Worm (Caenorhabditis elegans) whole organism, late embryonic: Measurements from ENCODE around the gene lat-1.

Experiments
- ama-1 ChIP-seq: fragments of 150-350 bp; optimal IDR thresholded peaks from 2 replicates; lab custom pipeline; 2014
- ceh-14 ChIP-seq: sonication (generic microtip); optimal IDR thresholded peaks from 2 replicates; lab custom pipeline; 2016; ENCODE audit warnings: missing genotype, missing genetic modification characterization, missing compliant biosample characterization
- ceh-19 ChIP-seq: fragments of 200-800 bp; sonication (Bioruptor generic); optimal IDR thresholded peaks from 2 replicates; lab custom pipeline; 2018; ENCODE audit warnings: mild to moderate bottlenecking, missing genetic modification characterization, missing compliant biosample characterization
- ceh-22 ChIP-seq: sonication (generic microtip); optimal IDR thresholded peaks from 2 replicates; lab custom pipeline; 2017; ENCODE audit warnings: missing biosample characterization, missing genetic modification characterization
- ceh-30 ChIP-seq: fragments of 150-350 bp; optimal IDR thresholded peaks from 2 replicates; lab custom pipeline; 2014; ENCODE audit warnings: missing biosample characterization, missing genetic modification characterization
- ceh-34 ChIP-seq: sonication (generic microtip); optimal IDR thresholded peaks from 2 replicates; lab custom pipeline; 2016; ENCODE audit warnings: mild to moderate bottlenecking, missing genetic modification characterization, missing compliant biosample characterization
- dmd-4 ChIP-seq: sonication (generic microtip); optimal IDR thresholded peaks from 2 replicates; lab custom pipeline; 2016; ENCODE audit warnings: borderline replicate concordance, missing genetic modification characterization, missing compliant biosample characterization
- elt-2 ChIP-seq: sonication (generic microtip); optimal IDR thresholded peaks from 2 replicates; lab custom pipeline; 2016; ENCODE audit warnings: missing genetic modification reagents, missing genetic modification characterization, missing compliant biosample characterization
- elt-4 ChIP-seq: sonication (generic microtip); optimal IDR thresholded peaks from 2 replicates; lab custom pipeline; 2016; ENCODE audit warnings: missing genetic modification characterization, missing compliant biosample characterization
- fax-1 ChIP-seq: sonication (generic microtip); optimal IDR thresholded peaks from 2 replicates; lab custom pipeline; 2016; ENCODE audit warnings: missing genotype, missing genetic modification characterization, missing compliant biosample characterization
- fkh-10 ChIP-seq: fragments of 150-350 bp; optimal IDR thresholded peaks from 2 replicates; lab custom pipeline; 2014; ENCODE audit warnings: missing biosample characterization, missing genetic modification reagents, missing genetic modification characterization
- gmeb-2 ChIP-seq: sonication (generic microtip); optimal IDR thresholded peaks from 2 replicates; lab custom pipeline; 2016; ENCODE audit warnings: missing genetic modification characterization, inconsistent platforms, missing compliant biosample characterization
- hlh-13 ChIP-seq: fragments of 200-800 bp; sonication (Bioruptor generic); optimal IDR thresholded peaks from 2 replicates; lab custom pipeline; 2018; ENCODE audit warnings: mild to moderate bottlenecking, missing genetic modification characterization, missing compliant biosample characterization
- hlh-15 ChIP-seq: sonication (generic microtip); optimal IDR thresholded peaks from 2 replicates; lab custom pipeline; 2016; ENCODE audit warnings: missing genetic modification characterization, missing compliant biosample characterization
- hlh-30 ChIP-seq: sonication (generic microtip); optimal IDR thresholded peaks from 2 replicates; lab custom pipeline; 2017; ENCODE audit warnings: antibody characterized with exemption, missing genetic modification characterization, missing compliant biosample characterization; ENCODE audit not compliant: insufficient read depth
- hlh-8 ChIP-seq: sonication (generic microtip); optimal IDR thresholded peaks from 2 replicates; lab custom pipeline; 2016; ENCODE audit warnings: missing genotype, missing genetic modification characterization, missing compliant biosample characterization
- lim-6 ChIP-seq: sonication (generic microtip); optimal IDR thresholded peaks from 2 replicates; lab custom pipeline; 2016; ENCODE audit warnings: missing genetic modification characterization, missing compliant biosample characterization
- lin-11 ChIP-seq: fragments of 200-800 bp; sonication (Bioruptor generic); optimal IDR thresholded peaks from 2 replicates; lab custom pipeline; 2018; ENCODE audit warnings: mild to moderate bottlenecking, missing genetic modification characterization, missing compliant biosample characterization
- madf-2 ChIP-seq: sonication (generic microtip); optimal IDR thresholded peaks from 2 replicates; lab custom pipeline; 2017; ENCODE audit warnings: missing genetic modification characterization, missing compliant biosample characterization
- mec-3 ChIP-seq: sonication (generic microtip); optimal IDR thresholded peaks from 2 replicates; lab custom pipeline; 2016; ENCODE audit warnings: borderline replicate concordance, missing genetic modification characterization, missing compliant biosample characterization
- nhr-11 ChIP-seq: fragments of 150-350 bp; optimal IDR thresholded peaks from 2 replicates; lab custom pipeline; 2014; ENCODE audit warnings: missing biosample characterization, missing genetic modification characterization
- pag-3 ChIP-seq: sonication (generic microtip); optimal IDR thresholded peaks from 2 replicates; lab custom pipeline; 2016; ENCODE audit warnings: missing compliant biosample characterization, missing genetic modification characterization, borderline replicate concordance
- pat-9 ChIP-seq: fragments of 200-800 bp; sonication (Bioruptor generic); optimal IDR thresholded peaks from 2 replicates; lab custom pipeline; 2018; ENCODE audit warnings: mild to moderate bottlenecking, missing genetic modification characterization, moderate library complexity, missing compliant biosample characterization
- pax-1 ChIP-seq: fragments of 150-350 bp; optimal IDR thresholded peaks from 2 replicates; lab custom pipeline; 2014; ENCODE audit warnings: missing biosample characterization, missing genetic modification characterization
- pha-2 ChIP-seq: sonication (generic microtip); optimal IDR thresholded peaks from 2 replicates; lab custom pipeline; 2017; ENCODE audit warnings: mild to moderate bottlenecking, missing genetic modification characterization, missing compliant biosample characterization
- pqm-1 ChIP-seq: sonication (generic microtip); optimal IDR thresholded peaks from 2 replicates; lab custom pipeline; 2016; ENCODE audit warnings: missing genetic modification characterization, missing compliant biosample characterization
- ref-2 ChIP-seq: sonication (generic microtip); optimal IDR thresholded peaks from 2 replicates; lab custom pipeline; 2016; ENCODE audit warnings: missing genetic modification characterization, missing compliant biosample characterization
- rnt-1 ChIP-seq: sonication (generic microtip); optimal IDR thresholded peaks from 2 replicates; lab custom pipeline; 2016; ENCODE audit warnings: missing genetic modification characterization, missing compliant biosample characterization
- sox-2 ChIP-seq: fragments of 200-800 bp; sonication (Bioruptor generic); IDR thresholded peaks from 2 replicates; pipeline ENCODE4 v1.3.6; 2022; ENCODE audit warnings: missing genetic modification reagents, missing genetic modification characterization, missing compliant biosample characterization
- sox-4 ChIP-seq: sonication (generic microtip); optimal IDR thresholded peaks from 2 replicates; lab custom pipeline; 2017; ENCODE audit warnings: mild to moderate bottlenecking, missing genetic modification characterization, inconsistent platforms, missing compliant biosample characterization
- syd-9 ChIP-seq: sonication (generic microtip); optimal IDR thresholded peaks from 2 replicates; lab custom pipeline; 2016; ENCODE audit warnings: mild to moderate bottlenecking, missing genetic modification characterization, moderate library complexity, missing compliant biosample characterization
- tbx-2 ChIP-seq: sonication (generic microtip); optimal IDR thresholded peaks from 2 replicates; lab custom pipeline; 2016; ENCODE audit warnings: missing genetic modification characterization, missing compliant biosample characterization
- tbx-7 ChIP-seq: sonication (generic microtip); optimal IDR thresholded peaks from 2 replicates; lab custom pipeline; 2016; ENCODE audit warnings: missing genotype, missing genetic modification characterization, missing compliant biosample characterization
- unc-42 ChIP-seq: sonication (generic microtip); optimal IDR thresholded peaks from 2 replicates; lab custom pipeline; 2016; ENCODE audit warnings: missing genotype, missing genetic modification characterization, missing compliant biosample characterization
- unc-55 ChIP-seq: sonication (generic microtip); optimal IDR thresholded peaks from 2 replicates; lab custom pipeline; 2017; ENCODE audit warnings: missing biosample characterization, missing genetic modification reagents, missing genetic modification characterization
- unc-86 ChIP-seq: sonication (generic microtip); optimal IDR thresholded peaks from 2 replicates; lab custom pipeline; 2016; ENCODE audit warnings: missing genetic modification characterization, missing compliant biosample characterization
- ztf-16 ChIP-seq: sonication (generic microtip); optimal IDR thresholded peaks from 2 replicates; lab custom pipeline; 2017; ENCODE audit warnings: missing genetic modification characterization, missing compliant biosample characterization

lat-1 gene

DNA sequence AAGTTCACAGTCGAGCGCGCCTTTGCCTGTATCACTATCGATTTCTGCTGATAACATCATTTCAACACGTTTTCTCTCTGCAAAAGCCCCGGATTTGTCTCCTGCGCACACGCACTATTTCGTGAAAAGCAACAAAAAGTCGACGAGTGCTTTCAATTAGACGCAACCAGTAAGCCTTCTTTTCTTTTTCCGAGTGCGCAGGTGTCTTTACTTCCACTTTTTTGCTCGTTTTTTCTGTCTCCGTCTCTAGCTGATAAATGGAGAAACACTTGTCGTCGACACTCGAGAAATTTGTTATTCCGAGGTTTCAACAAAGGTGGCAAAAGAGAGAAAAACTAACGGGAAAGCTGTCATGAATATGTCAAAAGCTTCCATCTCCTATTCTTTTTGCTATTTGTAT lies 5.0 kb upstream of the lat-1 start:
- no peak for TF ChIP-seq hlh-8 (tag; lab: Kevin White, UChicago)
- TF ChIP-seq unc-86 = no peak
- no peak for TF ChIP-seq tbx-7 (tag; lab: Kevin White, UChicago)
- no peak for TF ChIP-seq ceh-22 (tag; lab: Kevin White, UChicago)
- no peak for TF ChIP-seq unc-55 (GFP tag; lab: Kevin White, UChicago)
- TF ChIP-seq lim-6 (tag; lab: Kevin White, UChicago) = no peak
- no peak for TF ChIP-seq pax-1
- TF ChIP-seq fax-1 = no peak
- TF ChIP-seq sox-4 (tag; lab: Kevin White, UChicago) = no peak
- no peak for TF ChIP-seq dmd-4 (tag; lab: Kevin White, UChicago)
- TF ChIP-seq, all 69 proteins: peak for 0

DNA sequence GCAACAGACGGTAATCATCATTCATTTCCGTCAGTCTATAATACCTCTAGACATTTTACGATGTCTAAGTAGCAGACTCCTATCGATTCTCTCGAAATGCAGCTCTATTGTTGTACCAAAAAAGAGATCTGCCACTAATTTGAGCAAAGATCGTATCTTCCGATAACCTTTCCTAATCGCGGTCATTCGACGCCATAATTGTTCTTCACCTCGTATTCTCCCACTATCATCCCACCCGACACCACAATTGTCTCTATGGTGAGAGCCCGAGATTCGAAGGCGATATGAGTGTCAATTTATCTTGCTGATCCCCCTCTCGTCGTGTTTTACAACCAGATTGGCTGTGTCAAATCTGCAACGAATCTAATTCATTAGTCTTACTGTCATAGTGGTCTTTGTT lies 1.2 kb upstream of the lat-1 start:
- TF ChIP-seq pha-2 (tag; lab: Kevin White, UChicago) (no peak), elt-4 (tag; lab: Kevin White, UChicago) (no peak), hlh-13 (GFP tag; lab: Kevin White, UChicago) (no peak), mec-3 (no peak), lin-11 (tag; lab: Kevin White, UChicago) (no peak), pat-9 (no peak), tbx-2 (tag; lab: Kevin White, UChicago) (no peak), syd-9 (no peak), fax-1 (no peak), ceh-14 (tag; lab: Kevin White, UChicago) (no peak), unc-86 (no peak), pqm-1 (no peak), hlh-15 (tag; lab: Kevin White, UChicago) (no peak), nhr-11 (no peak)

DNA sequence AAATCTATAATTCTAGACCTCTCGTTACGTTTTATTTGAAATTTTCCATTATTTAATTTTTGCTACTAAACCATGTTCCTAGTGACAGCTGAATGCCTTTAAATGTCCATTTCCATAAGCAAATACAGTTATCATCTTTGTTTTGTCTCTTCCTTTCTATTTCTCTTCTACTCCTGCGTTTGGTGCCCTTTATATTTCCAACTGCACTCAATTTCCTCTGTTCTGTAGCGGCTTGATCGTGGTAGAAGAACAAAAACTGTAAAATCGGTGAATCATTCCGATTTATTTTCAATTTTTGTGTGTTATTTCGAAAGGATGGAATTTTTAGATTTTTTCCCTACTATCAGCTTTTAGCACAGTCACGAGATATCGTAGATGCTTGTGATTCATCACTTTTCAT lies 746 bp upstream of the lat-1 start:
- TF ChIP-seq sox-2 (no peak), ceh-14 (tag; lab: Kevin White, UChicago) (no peak), ztf-16 (tag; lab: Kevin White, UChicago) (no peak), hlh-30 (tag; lab: Kevin White, UChicago) (no peak), tbx-7 (tag; lab: Kevin White, UChicago) (no peak), elt-2 (tag; lab: Kevin White, UChicago) (no peak), unc-86 (no peak), ceh-30 (tag; lab: Kevin White, UChicago) (no peak), fkh-10 (GFP tag; lab: Kevin White, UChicago) (no peak), rnt-1 (tag; lab: Kevin White, UChicago) (no peak), mec-3 (no peak)

DNA sequence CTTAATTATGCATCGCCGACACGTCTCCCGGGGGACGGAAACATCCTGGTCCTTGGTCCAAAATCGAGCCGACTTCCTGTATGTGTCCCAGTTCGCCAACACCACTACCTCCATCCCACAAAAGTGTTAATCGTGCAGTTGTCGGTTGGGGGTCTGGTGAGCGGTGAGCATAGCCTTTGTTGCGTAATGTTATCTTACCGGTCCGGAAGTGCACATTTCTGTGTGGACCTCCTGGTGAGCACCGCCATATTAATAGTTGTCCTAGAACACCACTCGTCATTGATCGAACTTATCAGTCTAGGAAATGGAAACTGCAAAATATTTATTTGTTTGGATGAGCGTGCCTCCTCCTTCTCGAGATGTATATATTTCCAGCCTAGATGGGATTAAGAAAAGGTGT lies 603 bp downstream of the lat-1 start:
- TF ChIP-seq gmeb-2 (tag; lab: Kevin White, UChicago) (no peak), madf-2 (no peak), pat-9 (no peak), hlh-15 (tag; lab: Kevin White, UChicago) (no peak), unc-42 (tag; lab: Kevin White, UChicago) (peak; percentile 0), ref-2 (tag; lab: Kevin White, UChicago) (peak; percentile 57)

DNA sequence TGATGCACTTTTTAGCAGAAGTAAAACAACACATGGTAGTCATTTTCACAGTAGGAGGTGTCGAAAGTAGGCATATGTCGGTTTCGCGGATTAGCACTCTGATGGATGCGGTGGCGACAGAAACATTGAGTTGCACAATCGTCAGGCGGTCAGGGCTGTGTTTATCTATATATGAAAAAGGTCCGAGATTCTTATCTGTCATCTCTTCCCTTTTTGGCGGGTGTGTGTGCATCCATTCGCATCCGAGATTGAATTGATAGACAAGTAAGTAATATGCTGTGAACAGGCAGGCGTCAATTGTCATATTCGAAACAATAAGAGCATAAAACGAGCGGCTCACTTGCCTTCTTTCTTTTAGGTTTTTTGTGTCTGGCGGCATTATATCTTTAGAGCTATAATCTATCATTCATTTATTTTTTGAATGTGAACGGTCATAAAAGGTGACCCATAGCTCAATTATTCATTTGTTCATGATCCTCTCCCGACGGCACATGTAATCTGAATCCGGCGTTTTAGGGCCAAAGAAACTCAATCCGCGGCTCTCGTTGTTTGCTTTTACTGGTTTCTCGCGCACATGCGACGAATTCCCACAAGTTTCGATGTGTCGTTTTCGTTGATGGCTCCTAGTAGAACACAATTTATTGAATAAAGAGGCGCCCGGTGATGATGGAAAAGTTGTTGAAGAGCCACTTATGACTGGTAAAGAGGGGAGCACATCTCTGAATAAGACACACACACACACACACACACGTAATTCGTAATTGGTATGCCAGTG lies 2.1 kb downstream of the lat-1 start:
- TF ChIP-seq pag-3 (tag; lab: Kevin White, UChicago) = no peak
- TF ChIP-seq ceh-34 (tag; lab: Kevin White, UChicago) = peak; percentile 52
- TF ChIP-seq tbx-2 (tag; lab: Kevin White, UChicago) = peak; percentile 15
- TF ChIP-seq ama-1 (lab: Kevin White, UChicago) = no peak
- peak; percentile 6 for TF ChIP-seq unc-55 (GFP tag; lab: Kevin White, UChicago)
- peak; percentile 52 for TF ChIP-seq ceh-19 (GFP tag; lab: Kevin White, UChicago)
- TF ChIP-seq unc-42 (tag; lab: Kevin White, UChicago) = peak; percentile 29
- TF ChIP-seq, all 69 proteins: peak for 5
